Worm (Caenorhabditis elegans) whole organism, mixed stage, embryonic: ENCODE data around the gene Y56A3A.28.

ENCODE experiments used
- blmp-1 ChIP-seq: fragments of 150-350 bp; optimal IDR thresholded peaks from 2 replicates; lab custom pipeline; 2014; ENCODE audit warnings: missing biosample characterization, missing genetic modification characterization
- ceh-39 ChIP-seq: fragments of 150-350 bp; optimal IDR thresholded peaks from 2 replicates; lab custom pipeline; 2014; ENCODE audit warnings: missing biosample characterization, missing genetic modification characterization
- ceh-43 ChIP-seq: fragments of 200-800 bp; sonication (Bioruptor generic); optimal IDR thresholded peaks from 2 replicates; lab custom pipeline; 2018; ENCODE audit warnings: mild to moderate bottlenecking, missing genetic modification characterization, moderate library complexity, missing compliant biosample characterization
- ceh-83 ChIP-seq: fragments of 200-800 bp; sonication (Bioruptor generic); optimal IDR thresholded peaks from 2 replicates; lab custom pipeline; 2018; ENCODE audit warnings: mild to moderate bottlenecking, missing genetic modification characterization, missing compliant biosample characterization
- ces-1 ChIP-seq: fragments of 150-350 bp; optimal IDR thresholded peaks from 2 replicates; lab custom pipeline; 2014; ENCODE audit warnings: missing biosample characterization, missing genetic modification reagents, missing genetic modification characterization
- cnd-1 ChIP-seq: fragments of 200-800 bp; sonication (Bioruptor generic); optimal IDR thresholded peaks from 2 replicates; lab custom pipeline; 2018; ENCODE audit warnings: mild to moderate bottlenecking, missing genetic modification characterization, missing compliant biosample characterization
- drap-1 ChIP-seq: fragments of 200-800 bp; sonication (Bioruptor generic); optimal IDR thresholded peaks from 3 replicates; lab custom pipeline; 2018; ENCODE audit warnings: mild to moderate bottlenecking, missing genetic modification characterization, missing compliant biosample characterization
- elt-1 ChIP-seq: sonication (generic microtip); optimal IDR thresholded peaks from 2 replicates; lab custom pipeline; 2017; ENCODE audit warnings: missing genetic modification characterization, mild to moderate bottlenecking, missing compliant biosample characterization, antibody characterized with exemption, moderate library complexity, borderline replicate concordance; ENCODE audit not compliant: insufficient read depth
- elt-3 ChIP-seq: fragments of 150-350 bp; optimal IDR thresholded peaks from 2 replicates; lab custom pipeline; 2014; ENCODE audit warnings: missing biosample characterization, missing genetic modification characterization
- flh-1 ChIP-seq: fragments of 200-800 bp; sonication (Bioruptor generic); optimal IDR thresholded peaks from 2 replicates; lab custom pipeline; 2018; ENCODE audit warnings: mild to moderate bottlenecking, missing genetic modification characterization, moderate library complexity, missing compliant biosample characterization
- ham-2 ChIP-seq: fragments of 200-800 bp; sonication (Bioruptor generic); optimal IDR thresholded peaks from 2 replicates; lab custom pipeline; 2018; ENCODE audit warnings: mild to moderate bottlenecking, missing genetic modification characterization, missing compliant biosample characterization
- hlh-1 ChIP-seq: fragments of 150-350 bp; optimal IDR thresholded peaks from 2 replicates; lab custom pipeline; 2014; ENCODE audit warnings: missing biosample characterization, missing genetic modification reagents, missing genetic modification characterization
- lin-13 ChIP-seq: fragments of 150-350 bp; optimal IDR thresholded peaks from 2 replicates; lab custom pipeline; 2014; ENCODE audit warnings: missing biosample characterization, missing genetic modification characterization
- lin-32 ChIP-seq: fragments of 200-800 bp; sonication (Bioruptor generic); optimal IDR thresholded peaks from 2 replicates; lab custom pipeline; 2018; ENCODE audit warnings: mild to moderate bottlenecking, missing genetic modification characterization, missing compliant biosample characterization
- lsy-2 ChIP-seq: fragments of 150-350 bp; optimal IDR thresholded peaks from 2 replicates; lab custom pipeline; 2014; ENCODE audit warnings: missing biosample characterization, missing genetic modification characterization
- mab-5 ChIP-seq: fragments of 150-350 bp; optimal IDR thresholded peaks from 2 replicates; lab custom pipeline; 2014; ENCODE audit warnings: missing biosample characterization, missing genetic modification characterization
- mep-1 ChIP-seq: fragments of 150-350 bp; optimal IDR thresholded peaks from 2 replicates; lab custom pipeline; 2017; ENCODE audit warnings: missing biosample characterization, missing genetic modification reagents, missing genetic modification characterization, inconsistent platforms
- mls-2 ChIP-seq: sonication (generic microtip); optimal IDR thresholded peaks from 2 replicates; lab custom pipeline; 2016; ENCODE audit warnings: mild to moderate bottlenecking, missing genetic modification characterization, moderate library complexity, missing compliant biosample characterization
- nhr-12 ChIP-seq: fragments of 150-350 bp; optimal IDR thresholded peaks from 2 replicates; lab custom pipeline; 2014; ENCODE audit warnings: missing biosample characterization, missing genetic modification characterization
- nhr-2 ChIP-seq: fragments of 150-350 bp; optimal IDR thresholded peaks from 2 replicates; lab custom pipeline; 2014; ENCODE audit warnings: missing biosample characterization, missing genetic modification characterization
- nhr-237 ChIP-seq: fragments of 150-350 bp; optimal IDR thresholded peaks from 2 replicates; lab custom pipeline; 2014; ENCODE audit warnings: missing biosample characterization, missing genetic modification characterization
- nhr-28 ChIP-seq: fragments of 150-350 bp; optimal IDR thresholded peaks from 2 replicates; lab custom pipeline; 2014; ENCODE audit warnings: missing biosample characterization, missing genetic modification characterization
- nhr-76 ChIP-seq: sonication (generic microtip); optimal IDR thresholded peaks from 2 replicates; lab custom pipeline; 2017; ENCODE audit warnings: missing biosample characterization, missing genetic modification characterization
- pha-4 ChIP-seq: fragments of 150-350 bp; optimal IDR thresholded peaks from 2 replicates; lab custom pipeline; 2018; ENCODE audit warnings: missing biosample characterization, missing genetic modification reagents, missing genetic modification characterization
- sem-2 ChIP-seq: fragments of 200-800 bp; sonication (Bioruptor generic); optimal IDR thresholded peaks from 2 replicates; lab custom pipeline; 2018; ENCODE audit warnings: mild to moderate bottlenecking, missing genetic modification characterization, missing compliant biosample characterization
- snpc-4 ChIP-seq: fragments of 150-350 bp; optimal IDR thresholded peaks from 2 replicates; lab custom pipeline; 2014; ENCODE audit warnings: missing biosample characterization, missing genetic modification characterization
- sptf-1 ChIP-seq: sonication (generic microtip); optimal IDR thresholded peaks from 2 replicates; lab custom pipeline; 2017; ENCODE audit warnings: mild to moderate bottlenecking, missing genetic modification characterization, moderate library complexity, missing compliant biosample characterization
- tbx-8 ChIP-seq: fragments of 200-800 bp; sonication (Bioruptor generic); optimal IDR thresholded peaks from 2 replicates; lab custom pipeline; 2018; ENCODE audit warnings: mild to moderate bottlenecking, missing genetic modification characterization, moderate library complexity, missing compliant biosample characterization
- unc-120 ChIP-seq: sonication (generic microtip); optimal IDR thresholded peaks from 2 replicates; lab custom pipeline; 2017; ENCODE audit warnings: missing genetic modification characterization, missing compliant biosample characterization; ENCODE audit not compliant: poor library complexity, severe bottlenecking
- unc-39 ChIP-seq: fragments of 150-350 bp; optimal IDR thresholded peaks from 2 replicates; lab custom pipeline; 2014; ENCODE audit warnings: missing biosample characterization, missing genetic modification characterization
- unc-62 ChIP-seq: fragments of 150-350 bp; optimal IDR thresholded peaks from 2 replicates; lab custom pipeline; 2014; ENCODE audit warnings: missing biosample characterization, missing genetic modification reagents, missing genetic modification characterization
- zip-8 ChIP-seq: fragments of 150-350 bp; optimal IDR thresholded peaks from 2 replicates; lab custom pipeline; 2014; ENCODE audit warnings: missing biosample characterization, missing genetic modification characterization
- ztf-11 ChIP-seq: fragments of 150-350 bp; optimal IDR thresholded peaks from 2 replicates; lab custom pipeline; 2014; ENCODE audit warnings: missing biosample characterization, missing genetic modification characterization

Y56A3A.28 gene

DNA sequence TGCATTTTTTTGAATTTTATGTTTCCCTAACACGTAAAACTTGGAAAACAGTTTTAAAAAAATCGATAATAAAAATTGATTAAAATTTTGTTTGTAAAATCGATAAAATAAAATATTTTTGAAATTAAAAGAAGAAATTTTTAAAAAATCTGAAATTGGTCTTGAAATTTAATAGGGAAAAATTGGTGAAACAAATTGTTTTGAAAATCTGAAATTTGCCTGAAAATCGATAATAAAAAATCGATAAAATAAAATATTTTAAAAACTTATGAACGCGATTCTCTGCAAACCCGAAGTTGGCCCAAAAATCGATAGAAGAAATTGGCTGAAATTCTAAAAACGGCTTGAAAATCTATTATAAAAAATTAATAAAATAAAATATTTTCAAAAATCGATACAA lies 42.5 kb upstream of the Y56A3A.28 start:
- TF ChIP-seq nhr-76 (tag; lab: Kevin White, UChicago), result no peak
- TF ChIP-seq snpc-4, result no peak
- TF ChIP-seq ztf-11 (tag; lab: Kevin White, UChicago), result no peak
- TF ChIP-seq tbx-8 (GFP tag; lab: Kevin White, UChicago), result no peak
- TF ChIP-seq sem-2, result no peak
- TF ChIP-seq unc-62 (GFP tag; lab: Kevin White, UChicago), result no peak
- TF ChIP-seq, all 35 proteins: peak for 0

DNA sequence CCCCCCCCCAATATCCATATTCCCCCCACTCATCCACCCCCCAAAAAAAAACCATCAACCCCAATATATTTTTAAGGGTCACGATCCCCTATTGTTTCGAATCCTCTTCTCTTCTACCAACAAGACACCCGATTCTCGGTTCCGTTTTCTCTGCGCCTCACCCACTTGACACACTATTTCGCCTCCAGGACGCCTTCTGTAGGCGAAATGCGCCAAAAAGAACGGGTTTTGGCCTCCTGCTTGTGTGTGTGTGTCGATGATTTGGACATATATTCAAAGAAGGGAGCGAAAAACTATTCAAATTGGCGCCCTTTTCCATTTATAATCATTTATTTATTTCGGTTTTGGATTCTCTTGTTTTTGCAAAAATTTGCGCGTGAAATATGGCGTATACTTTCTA lies 41.9 kb upstream of the Y56A3A.28 start:
- no peak for TF ChIP-seq cnd-1
- no peak for TF ChIP-seq sem-2
- TF ChIP-seq flh-1 (GFP tag; lab: Kevin White, UChicago), result no peak
- no peak for TF ChIP-seq mep-1 (tag; lab: Kevin White, UChicago)
- TF ChIP-seq unc-39 (tag; lab: Kevin White, UChicago), result no peak
- TF ChIP-seq tbx-8 (GFP tag; lab: Kevin White, UChicago), result no peak
- TF ChIP-seq lsy-2 (tag; lab: Kevin White, UChicago), result no peak
- no peak for TF ChIP-seq zip-8 (tag; lab: Kevin White, UChicago)
- no peak for TF ChIP-seq snpc-4
- TF ChIP-seq nhr-28 (tag; lab: Kevin White, UChicago), result no peak
- no peak for TF ChIP-seq ceh-83 (GFP tag; lab: Kevin White, UChicago)
- no peak for TF ChIP-seq ham-2 (GFP tag; lab: Kevin White, UChicago)
- no peak for TF ChIP-seq elt-1 (tag; lab: Kevin White, UChicago)
- TF ChIP-seq lin-13 (tag; lab: Kevin White, UChicago), result no peak
- TF ChIP-seq nhr-2 (tag; lab: Kevin White, UChicago), result no peak
- no peak for TF ChIP-seq pha-4
- TF ChIP-seq hlh-1 (tag; lab: Kevin White, UChicago), result no peak

DNA sequence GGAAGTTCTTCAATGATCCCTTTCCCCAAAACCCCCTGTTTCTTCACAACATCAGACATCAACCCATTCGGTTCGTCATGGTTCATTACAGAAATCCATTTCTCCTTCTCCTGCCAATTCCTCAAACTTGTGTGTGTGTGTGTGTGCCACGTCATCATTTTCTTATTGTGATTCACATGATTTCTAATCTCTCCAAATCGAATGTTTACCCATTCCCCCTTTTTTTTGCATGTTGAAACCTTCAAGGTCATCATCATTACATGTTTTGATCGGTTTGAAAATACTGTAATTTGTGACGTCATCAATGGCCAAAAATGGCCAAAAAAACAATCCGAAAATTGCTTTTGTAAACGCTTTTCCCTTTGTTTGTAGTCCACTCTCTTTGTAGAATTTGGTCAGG lies 38.6 kb upstream of the Y56A3A.28 start:
- TF ChIP-seq ztf-11 (tag; lab: Kevin White, UChicago) (no peak), elt-3 (tag; lab: Kevin White, UChicago) (no peak), zip-8 (tag; lab: Kevin White, UChicago) (no peak), ceh-83 (GFP tag; lab: Kevin White, UChicago) (no peak), mls-2 (tag; lab: Kevin White, UChicago) (no peak), ceh-43 (GFP tag; lab: Kevin White, UChicago) (no peak), elt-1 (tag; lab: Kevin White, UChicago) (no peak), cnd-1 (no peak), sptf-1 (tag; lab: Kevin White, UChicago) (no peak), mab-5 (tag; lab: Kevin White, UChicago) (no peak), blmp-1 (tag; lab: Kevin White, UChicago) (no peak), drap-1 (GFP tag; lab: Kevin White, UChicago) (no peak), nhr-12 (tag; lab: Kevin White, UChicago) (no peak), tbx-8 (GFP tag; lab: Kevin White, UChicago) (no peak), nhr-237 (tag; lab: Kevin White, UChicago) (no peak), ces-1 (GFP tag; lab: Kevin White, UChicago) (no peak), unc-120 (tag; lab: Kevin White, UChicago) (no peak), hlh-1 (tag; lab: Kevin White, UChicago) (no peak), ceh-39 (tag; lab: Kevin White, UChicago) (no peak), nhr-2 (tag; lab: Kevin White, UChicago) (no peak)

DNA sequence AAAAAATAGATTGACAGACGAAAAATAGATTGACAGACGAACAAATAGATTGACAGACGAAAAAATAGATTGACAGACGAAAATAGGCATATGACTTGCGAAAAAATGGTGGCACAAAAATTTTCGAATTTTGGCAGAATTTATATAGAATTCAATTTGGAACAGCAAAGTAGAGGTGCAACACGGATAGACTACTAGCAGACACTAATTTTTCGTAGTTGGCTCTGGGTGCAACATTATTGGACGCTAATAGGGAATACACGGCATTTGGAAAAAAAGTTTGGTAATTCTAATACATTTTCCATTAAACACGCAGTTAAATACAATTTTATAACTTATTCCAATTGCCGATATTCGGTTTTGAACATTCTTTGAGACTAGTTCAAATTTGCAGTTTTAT lies 38.1 kb upstream of the Y56A3A.28 start:
- TF ChIP-seq sem-2, result no peak
- TF ChIP-seq ces-1 (GFP tag; lab: Kevin White, UChicago), result no peak
- no peak for TF ChIP-seq nhr-237 (tag; lab: Kevin White, UChicago)
- no peak for TF ChIP-seq lin-32 (GFP tag; lab: Kevin White, UChicago)
- no peak for TF ChIP-seq ceh-39 (tag; lab: Kevin White, UChicago)
- TF ChIP-seq nhr-12 (tag; lab: Kevin White, UChicago), result no peak
- no peak for TF ChIP-seq tbx-8 (GFP tag; lab: Kevin White, UChicago)
- TF ChIP-seq drap-1 (GFP tag; lab: Kevin White, UChicago), result no peak
- TF ChIP-seq ztf-11 (tag; lab: Kevin White, UChicago), result no peak
- no peak for TF ChIP-seq zip-8 (tag; lab: Kevin White, UChicago)
- TF ChIP-seq nhr-28 (tag; lab: Kevin White, UChicago), result no peak
- TF ChIP-seq snpc-4, result no peak
- TF ChIP-seq ceh-43 (GFP tag; lab: Kevin White, UChicago), result no peak
- TF ChIP-seq, all 35 proteins: peak for 0
